Worm (Caenorhabditis elegans): ENCODE data around the gene DH11.5.

The DH11.5 gene

ce11 chrII:8015483-8015938, 39.1 kb downstream of the DH11.5 start (continued):
- TF ChIP-seq nhr-10 (tag; optimal IDR thresholded peaks at IDR 0.05), result no peak
- no peak for TF ChIP-seq mab-5 (tag; optimal IDR thresholded peaks at IDR 0.05)
- TF ChIP-seq F13H6.1 (tag; optimal IDR thresholded peaks at IDR 0.05), result peak; percentile 50
- no peak for TF ChIP-seq aly-2 (tag; optimal IDR thresholded peaks at IDR 0.05)
- TF ChIP-seq unc-39 (tag; optimal IDR thresholded peaks at IDR 0.05), result no peak
- TF ChIP-seq sem-4 (tag; optimal IDR thresholded peaks at IDR 0.05), result no peak
- TF ChIP-seq nhr-237 (tag; optimal IDR thresholded peaks at IDR 0.05), result no peak
- no peak for TF ChIP-seq peb-1 (tag; optimal IDR thresholded peaks at IDR 0.05)
- no peak for TF ChIP-seq ztf-4 (tag; optimal IDR thresholded peaks at IDR 0.05)
- no peak for TF ChIP-seq nhr-12 (tag; optimal IDR thresholded peaks at IDR 0.05)
- peak; percentile 66 for TF ChIP-seq ama-1 (optimal IDR thresholded peaks at IDR 0.05)
- TF ChIP-seq ztf-11 (tag; optimal IDR thresholded peaks at IDR 0.05), result no peak
- peak; percentile 77 for TF ChIP-seq nhr-129 (tag; optimal IDR thresholded peaks at IDR 0.05)

ce11 chrII:8016167-8016566, 39.8 kb downstream of the DH11.5 start:
- TF ChIP-seq sma-9 (GFP tag; optimal IDR thresholded peaks at IDR 0.05) (peak; percentile 99), sma-9 (tag; optimal IDR thresholded peaks at IDR 0.05) (no peak), lsy-2 (tag; optimal IDR thresholded peaks at IDR 0.05) (peak in 1 of 2 experiments; percentile 40), gmeb-1 (tag; optimal IDR thresholded peaks at IDR 0.05) (peak; percentile 53), ama-1 (optimal IDR thresholded peaks at IDR 0.05) (peak; percentile 69), nhr-129 (tag; optimal IDR thresholded peaks at IDR 0.05) (peak; percentile 65), zag-1 (tag; optimal IDR thresholded peaks at IDR 0.05) (no peak), sma-3 (GFP tag; optimal IDR thresholded peaks at IDR 0.05) (peak; percentile 70), nhr-21 (tag; optimal IDR thresholded peaks at IDR 0.05) (peak; percentile 71), egl-27 (tag; optimal IDR thresholded peaks at IDR 0.05) (peak; percentile 44), mdl-1 (tag; optimal IDR thresholded peaks at IDR 0.05) (peak in 1 of 2 experiments; percentile 47), fos-1 (tag; optimal IDR thresholded peaks at IDR 0.05) (peak; percentile 22), Y55F3AM.14 (GFP tag; optimal IDR thresholded peaks at IDR 0.05) (peak; percentile 21), snpc-4 (tag; optimal IDR thresholded peaks at IDR 0.05) (no peak), elt-3 (tag; optimal IDR thresholded peaks at IDR 0.05) (no peak), F13H6.1 (tag; optimal IDR thresholded peaks at IDR 0.05) (peak; percentile 51), blmp-1 (tag; optimal IDR thresholded peaks at IDR 0.05; ENCODE audit: insufficient read depth) (peak; percentile 4)

ce11 chrII:8016761-8017160, 40.4 kb downstream of the DH11.5 start:
- TF ChIP-seq egl-27 (tag; optimal IDR thresholded peaks at IDR 0.05) (peak; percentile 51), sma-9 (GFP tag; optimal IDR thresholded peaks at IDR 0.05) (peak; percentile 98), sma-9 (tag; optimal IDR thresholded peaks at IDR 0.05) (no peak), nhr-77 (tag; optimal IDR thresholded peaks at IDR 0.05) (no peak), blmp-1 (tag; optimal IDR thresholded peaks at IDR 0.05; ENCODE audit: insufficient read depth) (peak; percentile 65), nhr-129 (tag; optimal IDR thresholded peaks at IDR 0.05) (peak; percentile 92), unc-62 (GFP tag; optimal IDR thresholded peaks at IDR 0.05) (no peak), mdl-1 (tag; optimal IDR thresholded peaks at IDR 0.05) (peak; percentile 82 to 86), gmeb-1 (tag; optimal IDR thresholded peaks at IDR 0.05) (peak; percentile 75), lin-13 (GFP tag; optimal IDR thresholded peaks at IDR 0.05) (peak; percentile 12), ama-1 (optimal IDR thresholded peaks at IDR 0.05) (peak; percentile 20), nhr-21 (tag; optimal IDR thresholded peaks at IDR 0.05) (peak; percentile 97), nhr-25 (tag; optimal IDR thresholded peaks at IDR 0.05) (peak; percentile 97), F13H6.1 (tag; optimal IDR thresholded peaks at IDR 0.05) (peak; percentile 35), nhr-11 (tag; optimal IDR thresholded peaks at IDR 0.05) (no peak), lsy-2 (tag; optimal IDR thresholded peaks at IDR 0.05) (peak in 1 of 2 experiments; percentile 74), ceh-16 (tag; optimal IDR thresholded peaks at IDR 0.05) (peak; percentile 38), ztf-4 (tag; optimal IDR thresholded peaks at IDR 0.05) (peak; percentile 54), C34F6.9 (tag; optimal IDR thresholded peaks at IDR 0.05) (peak; percentile 49), mbf-1 (tag; optimal IDR thresholded peaks at IDR 0.05) (no peak), nhr-23 (tag; optimal IDR thresholded peaks at IDR 0.05) (no peak), fos-1 (tag; optimal IDR thresholded peaks at IDR 0.05) (peak; percentile 75), alr-1 (tag; optimal IDR thresholded peaks at IDR 0.05) (no peak), nhr-6 (tag; optimal IDR thresholded peaks at IDR 0.05) (peak; percentile 51), unc-55 (GFP tag; optimal IDR thresholded peaks at IDR 0.05) (no peak), sma-3 (GFP tag; optimal IDR thresholded peaks at IDR 0.05) (peak; percentile 94), crh-2 (tag; optimal IDR thresholded peaks at IDR 0.05) (peak; percentile 83)

Measured in whole organism, L2 larva.